Fruit fly (Drosophila melanogaster) Kc167 (cell line): ENCODE measurements around the gene Fkbp59.

ENCODE experiments used
- Myc ChIP-seq: fragments of >200 bp; optimal IDR thresholded peaks from 2 replicates; lab custom pipeline; 2017; ENCODE audit warnings: missing external identifiers
- Sin3A ChIP-seq: fragments of >200 bp; optimal IDR thresholded peaks from 2 replicates; lab custom pipeline; 2018; ENCODE audit warnings: missing external identifiers
- h ChIP-seq: fragments of >200 bp; optimal IDR thresholded peaks from 3 replicates; lab custom pipeline; 2018; ENCODE audit warnings: missing external identifiers
- insv ChIP-seq: fragments of >200 bp; optimal IDR thresholded peaks from 3 replicates; lab custom pipeline; 2018; ENCODE audit warnings: missing external identifiers
- psq ChIP-seq: fragments of >200 bp; optimal IDR thresholded peaks from 2 replicates; lab custom pipeline; 2017; ENCODE audit warnings: missing external identifiers
- ttk ChIP-seq: sonication (Bioruptor generic); optimal IDR thresholded peaks from 2 replicates; lab custom pipeline; 2017; ENCODE audit warnings: missing external identifiers

The Fkbp59 gene

DNA sequence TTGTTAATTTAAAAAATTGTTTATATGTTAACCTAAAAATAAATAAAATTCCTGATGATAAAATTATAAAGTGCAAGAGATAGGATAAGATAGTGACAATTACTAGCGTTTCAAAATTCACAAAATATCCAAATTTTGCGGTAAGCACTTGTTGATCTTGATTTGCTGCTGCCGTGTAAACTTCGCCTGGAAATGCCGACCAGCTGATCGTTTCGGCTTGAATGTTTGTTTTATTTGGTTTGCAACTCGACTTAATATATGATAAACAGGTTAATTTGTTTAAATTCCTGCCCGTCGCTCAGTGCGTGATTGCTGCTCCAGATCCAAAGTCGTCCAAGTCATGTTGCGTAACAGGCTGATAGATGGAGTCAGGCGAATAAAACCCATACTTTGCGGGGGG is 33.6 kb downstream of the Fkbp59 start, which contains the start of gene CG4592:
TSS of gene CG4592 (plus strand) at position 233 of the 400 bp plus-strand sequence.
- TF ChIP-seq Myc (lab: Kevin White, UChicago): no peak
- no peak for TF ChIP-seq psq (lab: Kevin White, UChicago)
- TF ChIP-seq Sin3A (lab: Kevin White, UChicago): no peak
- no peak for TF ChIP-seq insv (lab: Kevin White, UChicago)
- TF ChIP-seq ttk (lab: Kevin White, UChicago): no peak
- no peak for TF ChIP-seq h (lab: Kevin White, UChicago)

DNA sequence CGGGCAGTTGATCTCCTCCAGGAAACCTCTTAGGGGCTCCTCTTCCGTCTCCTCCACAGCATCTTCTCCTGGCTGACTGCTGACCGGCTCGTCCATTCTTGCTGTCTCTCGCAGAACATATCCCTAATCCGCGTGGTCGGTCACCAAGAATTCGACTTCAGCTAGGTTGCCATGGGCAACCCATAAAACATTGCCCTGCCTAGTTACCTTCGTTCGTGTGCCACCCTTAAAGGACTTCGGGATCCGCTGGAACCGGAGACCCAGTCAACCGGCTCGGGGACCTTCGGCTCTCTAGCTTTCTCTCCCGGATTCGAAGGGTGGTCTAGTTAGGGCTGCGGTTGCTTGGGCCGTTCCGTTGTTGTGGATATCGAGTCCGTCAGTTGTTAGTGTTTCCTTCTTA is 37.0 kb downstream of the Fkbp59 start, which contains the start of the genes TbCMF46 and CG42366:
TSS of gene TbCMF46 (minus strand) at position 101 of the 400 bp plus-strand sequence.
TSS of gene CG42366 (plus strand) at position 397 of the 400 bp plus-strand sequence.
- TF ChIP-seq Sin3A (lab: Kevin White, UChicago) (no peak), insv (lab: Kevin White, UChicago) (no peak), h (lab: Kevin White, UChicago) (no peak), Myc (lab: Kevin White, UChicago) (no peak), psq (lab: Kevin White, UChicago) (no peak), ttk (lab: Kevin White, UChicago) (no peak)

dm6 chr2L:9930280-9930679 is 42.5 kb downstream of the Fkbp59 start, which contains the start of gene CG42367:
Gene CG42367 (plus strand): TSS chr2L:9930580.
- TF ChIP-seq insv (lab: Kevin White, UChicago) (no peak), ttk (lab: Kevin White, UChicago) (no peak), Myc (lab: Kevin White, UChicago) (no peak), h (lab: Kevin White, UChicago) (no peak), psq (lab: Kevin White, UChicago) (no peak), Sin3A (lab: Kevin White, UChicago) (no peak)

- no peak for TF ChIP-seq Sin3A (lab: Kevin White, UChicago)
- no peak for TF ChIP-seq psq (lab: Kevin White, UChicago)
- no peak for TF ChIP-seq ttk (lab: Kevin White, UChicago)
- no peak for TF ChIP-seq insv (lab: Kevin White, UChicago)
- no peak for TF ChIP-seq Myc (lab: Kevin White, UChicago)
- no peak for TF ChIP-seq h (lab: Kevin White, UChicago)
These were observed 45.3 kb downstream of the Fkbp59 start, which contains the start of gene Cpr30F for dm6 chr2L:9933063-9933462. Gene Cpr30F (minus strand): TSS chr2L:9933163.

- TF ChIP-seq insv (lab: Kevin White, UChicago) (no peak), psq (lab: Kevin White, UChicago) (no peak), h (lab: Kevin White, UChicago) (no peak), Myc (lab: Kevin White, UChicago) (no peak), Sin3A (lab: Kevin White, UChicago) (no peak), ttk (lab: Kevin White, UChicago) (no peak)
These were observed 50.1 kb downstream of the Fkbp59 start, which contains the start of gene Arglu1 for dm6 chr2L:9937908-9938307. Gene Arglu1 (minus strand): TSS chr2L:9938134.

dm6 chr2L:9938631-9939256 is 50.9 kb downstream of the Fkbp59 start, which contains the start of the genes Datp and CG4619:
Gene Datp (minus strand): TSS chr2L:9938790.
Gene CG4619 (plus strand): TSS chr2L:9938863.
- no peak for TF ChIP-seq Sin3A (lab: Kevin White, UChicago)
- no peak for TF ChIP-seq psq (lab: Kevin White, UChicago)
- no peak for TF ChIP-seq insv (lab: Kevin White, UChicago)
- TF ChIP-seq Myc (lab: Kevin White, UChicago): no peak
- no peak for TF ChIP-seq ttk (lab: Kevin White, UChicago)
- no peak for TF ChIP-seq h (lab: Kevin White, UChicago)
